Fruit fly (Drosophila melanogaster): ENCODE measurements around the gene CG14073.
A peak's percentile ranks its signal among the peaks of the same experiment; 100 is the strongest.

CG14073 gene

DNA sequence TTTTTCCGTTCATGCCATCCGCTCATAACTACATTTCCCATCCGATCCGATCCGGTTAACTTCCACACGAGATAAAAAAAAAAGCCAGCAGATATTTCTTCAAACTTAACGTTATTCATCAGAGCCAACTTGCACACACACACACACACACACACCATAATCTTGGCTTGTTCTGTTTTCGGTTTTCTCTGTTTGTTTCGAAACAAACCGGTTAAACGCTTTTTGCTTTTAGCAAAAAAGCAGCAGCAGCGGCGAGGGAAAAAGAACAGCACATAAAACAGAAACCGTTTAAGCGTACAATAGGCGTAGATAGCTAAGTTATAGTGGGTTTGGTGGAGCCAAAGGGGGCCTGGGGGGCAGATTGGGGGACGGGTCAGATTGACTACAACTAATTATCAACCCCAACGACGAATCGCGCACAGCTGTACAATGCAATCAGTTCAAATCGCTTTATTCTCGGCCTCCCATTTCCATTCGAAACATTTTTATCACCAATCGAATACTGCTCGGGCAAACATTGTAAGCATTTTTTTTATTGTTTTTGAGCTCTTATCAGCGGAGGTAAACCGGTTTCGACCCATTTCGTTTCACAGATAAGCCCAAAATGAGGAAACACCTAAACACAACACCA, 3.1 kb downstream of the CG14073 start (continued):
- TF ChIP-seq ewg (GFP tag; optimal IDR thresholded peaks at IDR 0.05) (no peak), CG15514 (GFP tag; optimal IDR thresholded peaks at IDR 0.05) (peak; percentile 10), hkb (optimal IDR thresholded peaks at IDR 0.05) (no peak), hkb (GFP tag; IDR thresholded peaks at IDR 0.05) (0 out of 2 replicates have a peak, but pooled peaks have one; percentile 20), gem (tag; optimal IDR thresholded peaks at IDR 0.05) (peak; percentile 89), Asciz (GFP tag; optimal IDR thresholded peaks at IDR 0.05) (peak; percentile 1)

DNA sequence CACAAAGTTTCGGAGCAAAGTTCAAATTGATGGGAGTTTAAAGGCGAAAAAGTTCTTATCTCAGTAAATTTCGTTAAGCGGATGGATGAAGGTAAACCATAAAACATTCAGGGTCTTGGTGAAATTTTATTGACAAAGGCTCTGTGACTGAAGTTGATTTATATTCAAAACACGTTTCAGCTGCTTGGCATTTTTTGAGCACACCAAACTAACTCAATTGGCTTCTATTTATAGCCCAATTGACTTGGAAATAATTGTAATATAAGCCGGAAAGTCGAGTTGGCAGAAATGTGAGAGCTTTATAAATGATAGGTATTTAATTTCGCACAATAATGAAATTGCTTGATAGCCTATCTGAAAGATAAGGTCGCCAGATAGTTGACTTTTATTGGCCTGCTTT, 3.8 kb downstream of the CG14073 start:
- TF ChIP-seq so (GFP tag; IDR thresholded peaks at IDR 0.05) (no peak), Med (GFP tag) (peak; percentile 66), hb (GFP tag; IDR thresholded peaks at IDR 0.05; ENCODE audit: partially characterized antibody) (no peak), CG34376 (GFP tag; optimal IDR thresholded peaks at IDR 0.05) (no peak)

DNA sequence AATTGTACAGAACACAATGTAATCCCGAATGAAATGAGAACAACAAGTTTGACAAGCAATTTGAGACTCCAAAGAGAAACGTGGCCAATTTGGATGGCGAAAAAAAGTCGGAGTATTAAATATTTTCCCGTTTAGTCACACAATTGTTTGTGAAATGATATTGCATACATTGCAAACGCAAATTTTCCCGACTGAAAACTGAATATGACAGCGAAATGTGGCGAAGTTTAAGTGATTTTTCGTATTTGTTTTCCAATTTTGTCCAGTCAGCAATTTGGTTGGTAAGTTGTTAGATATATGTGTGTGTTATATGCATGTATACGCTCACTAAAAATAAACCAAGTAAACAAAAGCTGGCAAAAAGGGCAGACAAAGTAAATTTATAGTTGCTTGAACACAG, 4.3 kb downstream of the CG14073 start:
- TF ChIP-seq tup (GFP tag; optimal IDR thresholded peaks at IDR 0.05): no peak
- TF ChIP-seq CG6683 (GFP tag; optimal IDR thresholded peaks at IDR 0.05): no peak
- no peak for TF ChIP-seq pzg (GFP tag; optimal IDR thresholded peaks at IDR 0.05)
- TF ChIP-seq Six4 (GFP tag; optimal IDR thresholded peaks at IDR 0.05): no peak
- TF ChIP-seq CG3163 (GFP tag; optimal IDR thresholded peaks at IDR 0.05): no peak
- TF ChIP-seq unc-4 (GFP tag; IDR thresholded peaks at IDR 0.05; ENCODE audit: partially characterized antibody): no peak
- TF ChIP-seq CG14965 (GFP tag; optimal IDR thresholded peaks at IDR 0.05; ENCODE audit: borderline replicate concordance): no peak
- TF ChIP-seq caup (GFP tag; optimal IDR thresholded peaks at IDR 0.05; ENCODE audit: severe bottlenecking): no peak
- TF ChIP-seq chif (GFP tag; optimal IDR thresholded peaks at IDR 0.05): no peak
- TF ChIP-seq Trl (optimal IDR thresholded peaks at IDR 0.05): no peak
- no peak for TF ChIP-seq Trl (GFP tag; optimal IDR thresholded peaks at IDR 0.05)
- no peak for TF ChIP-seq CG10654 (GFP tag; optimal IDR thresholded peaks at IDR 0.05)

DNA sequence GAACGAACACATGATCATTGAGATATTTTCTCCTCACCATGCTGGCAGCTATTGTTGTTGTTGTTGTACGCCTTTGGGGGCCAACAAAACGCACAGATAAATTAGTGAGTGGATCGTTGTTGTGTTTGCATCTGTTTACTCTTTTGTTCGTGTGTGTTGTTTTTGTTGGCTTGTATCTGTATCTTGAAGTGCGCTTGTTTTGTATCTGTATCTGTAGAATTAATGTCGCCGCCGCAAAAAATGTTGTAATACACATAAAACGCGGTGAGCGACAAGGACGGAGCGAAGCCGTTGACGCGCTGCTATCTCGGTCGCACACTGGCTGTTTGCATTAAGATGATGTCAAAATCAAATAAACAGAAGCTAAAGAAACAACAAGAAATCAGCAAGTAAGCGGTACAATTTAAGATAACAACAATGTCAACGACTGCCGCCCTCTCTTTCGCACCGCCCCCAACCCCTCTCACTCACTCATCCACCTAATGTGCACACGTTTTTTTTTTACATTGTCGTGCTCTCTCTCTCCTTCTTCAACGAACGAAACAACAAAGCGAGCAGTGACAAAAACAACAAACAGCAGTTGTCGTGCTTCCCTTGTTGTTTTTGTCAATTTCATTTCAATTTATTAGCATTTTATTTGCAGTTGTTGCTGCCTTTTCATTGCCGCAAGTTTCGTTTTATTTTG, 6.4 kb downstream of the CG14073 start:
- peak; percentile 65 for TF ChIP-seq CG12744 (GFP tag; optimal IDR thresholded peaks at IDR 0.05)
- TF ChIP-seq CG5245 (GFP tag; optimal IDR thresholded peaks at IDR 0.05): peak; percentile 38
- TF ChIP-seq Ada2b (GFP tag; IDR thresholded peaks at IDR 0.05): peak; percentile 46; the same call in 1 of the 2 replicates
- peak; percentile 44 for TF ChIP-seq CG15269 (tag; optimal IDR thresholded peaks at IDR 0.05)
- TF ChIP-seq CG18262 (tag; optimal IDR thresholded peaks at IDR 0.05): peak; percentile 37
- TF ChIP-seq Dp (GFP tag; optimal IDR thresholded peaks at IDR 0.05): no peak
- TF ChIP-seq CG7928 (GFP tag; optimal IDR thresholded peaks at IDR 0.05): peak; percentile 2
- TF ChIP-seq Ravus (GFP tag; IDR thresholded peaks at IDR 0.05): no peak
- TF ChIP-seq CG12391 (tag; optimal IDR thresholded peaks at IDR 0.05): peak; percentile 41
- no peak for TF ChIP-seq Sin3A (optimal IDR thresholded peaks at IDR 0.05)
- TF ChIP-seq CG8478 (optimal IDR thresholded peaks at IDR 0.05): no peak
- no peak; the same call in 2 of the 3 replicates for TF ChIP-seq dysf (GFP tag; IDR thresholded peaks at IDR 0.05)
- TF ChIP-seq CG1832 (GFP tag; optimal IDR thresholded peaks at IDR 0.05): no peak
- TF ChIP-seq CG10462 (GFP tag; optimal IDR thresholded peaks at IDR 0.05): no peak
- peak; percentile 90 for TF ChIP-seq odd (GFP tag; optimal IDR thresholded peaks at IDR 0.05)
- TF ChIP-seq chif (GFP tag; optimal IDR thresholded peaks at IDR 0.05): peak in 1 of 2 experiments; percentile 64
- TF ChIP-seq CG3065 (GFP tag; optimal IDR thresholded peaks at IDR 0.05): peak; percentile 53
- peak; percentile 22 for TF ChIP-seq HLH54F (GFP tag; optimal IDR thresholded peaks at IDR 0.05)
- TF ChIP-seq CG7786 (GFP tag; optimal IDR thresholded peaks at IDR 0.05): peak; percentile 19
- no peak for TF ChIP-seq shn (GFP tag; optimal IDR thresholded peaks at IDR 0.05)
- TF ChIP-seq CG11247 (GFP tag; IDR thresholded peaks at IDR 0.05): no peak
- no peak; the same call in 1 of the 2 replicates for TF ChIP-seq Rfx (GFP tag; IDR thresholded peaks at IDR 0.05)
- no peak for TF ChIP-seq CG14860 (GFP tag; IDR thresholded peaks at IDR 0.05; ENCODE audit: partially characterized antibody)
- TF ChIP-seq kah (GFP tag; optimal IDR thresholded peaks at IDR 0.05): peak; percentile 57
- peak; percentile 57 for TF ChIP-seq CG17385 (GFP tag; optimal IDR thresholded peaks at IDR 0.05)

All from whole organism, embryonic.